Worm (Caenorhabditis elegans): ENCODE results near the gene R186.3.

- TF ChIP-seq nfya-1 (tag; optimal IDR thresholded peaks at IDR 0.05; ENCODE audit: borderline replicate concordance, insufficient read depth) (no peak), ztf-26 (tag; optimal IDR thresholded peaks at IDR 0.05) (no peak), somi-1 (GFP tag; optimal IDR thresholded peaks at IDR 0.05) (no peak), snpc-4 (GFP tag; optimal IDR thresholded peaks at IDR 0.05) (no peak), snpc-4 (tag; optimal IDR thresholded peaks at IDR 0.05) (no peak), let-526 (GFP tag; IDR thresholded peaks at IDR 0.05) (no peak), unc-130 (GFP tag; optimal IDR thresholded peaks at IDR 0.05) (no peak), him-1 (tag; optimal IDR thresholded peaks at IDR 0.05) (no peak), madf-8 (GFP tag; conservative IDR thresholded peaks at IDR 0.05) (no peak)
Measured at ce11 chrV:12988256-12988655, 21.2 kb upstream of the R186.3 start, which contains the start of gene F15B9.8.

Data from whole organism, young adult.